Worm (Caenorhabditis elegans) whole organism, early embryonic: ENCODE data around the gene ntp-1.

ENCODE experiments used
- B0310.2 ChIP-seq: sonication (generic microtip); optimal IDR thresholded peaks from 2 replicates; lab custom pipeline; 2016; ENCODE audit warnings: mild to moderate bottlenecking, missing genetic modification characterization, missing compliant biosample characterization
- F13C5.2 ChIP-seq: sonication (generic microtip); optimal IDR thresholded peaks from 2 replicates; lab custom pipeline; 2017; ENCODE audit warnings: mild to moderate bottlenecking, missing genetic modification characterization, inconsistent platforms, missing compliant biosample characterization
- aly-1 ChIP-seq: sonication (generic microtip); optimal IDR thresholded peaks from 2 replicates; lab custom pipeline; 2016; ENCODE audit warnings: missing genetic modification characterization, missing compliant biosample characterization
- ama-1 ChIP-seq: fragments of 150-350 bp; optimal IDR thresholded peaks from 2 replicates; lab custom pipeline; 2014
- ceh-13 ChIP-seq: fragments of 200-800 bp; sonication (Bioruptor generic); optimal IDR thresholded peaks from 2 replicates; lab custom pipeline; 2018; ENCODE audit warnings: mild to moderate bottlenecking, missing genetic modification characterization, missing compliant biosample characterization
- ceh-36 ChIP-seq: sonication (generic microtip); optimal IDR thresholded peaks from 2 replicates; lab custom pipeline; 2016; ENCODE audit warnings: missing genetic modification characterization, inconsistent platforms, missing compliant biosample characterization
- ets-7 ChIP-seq: sonication (generic microtip); optimal IDR thresholded peaks from 2 replicates; lab custom pipeline; 2016; ENCODE audit warnings: missing genotype, missing genetic modification characterization, missing compliant biosample characterization
- flt-1 ChIP-seq: fragments of 200-800 bp; sonication (Bioruptor generic); IDR thresholded peaks from 2 replicates; pipeline ENCODE4 v1.3.6; 2022; ENCODE audit warnings: missing genetic modification characterization, missing compliant biosample characterization
- hmbx-1 ChIP-seq: sonication (generic microtip); optimal IDR thresholded peaks from 2 replicates; lab custom pipeline; 2016; ENCODE audit warnings: mild to moderate bottlenecking, missing genetic modification characterization, missing compliant biosample characterization
- hmg-4 ChIP-seq: fragments of 200-800 bp; sonication (Bioruptor generic); optimal IDR thresholded peaks from 2 replicates; lab custom pipeline; 2018; ENCODE audit warnings: mild to moderate bottlenecking, missing genetic modification characterization, missing compliant biosample characterization
- hnd-1 ChIP-seq: sonication (generic microtip); optimal IDR thresholded peaks from 2 replicates; lab custom pipeline; 2016; ENCODE audit warnings: missing genetic modification characterization, missing compliant biosample characterization
- pes-1 ChIP-seq: fragments of 200-800 bp; sonication (Bioruptor generic); IDR thresholded peaks from 2 replicates; pipeline ENCODE4 v1.3.6; 2022; ENCODE audit warnings: missing genetic modification reagents, missing genetic modification characterization, missing compliant biosample characterization
- scrt-1 ChIP-seq: fragments of 200-800 bp; sonication (Bioruptor generic); IDR thresholded peaks from 2 replicates; pipeline ENCODE4 v1.3.6; 2022; ENCODE audit warnings: missing genetic modification characterization, missing compliant biosample characterization
- sea-1 ChIP-seq: fragments of 200-800 bp; sonication (Bioruptor generic); conservative IDR thresholded peaks from 2 replicates; pipeline ENCODE4 v1.3.6; 2022; ENCODE audit warnings: missing genetic modification characterization, missing compliant biosample characterization
- tbx-11 ChIP-seq: fragments of 200-800 bp; sonication (Bioruptor generic); IDR thresholded peaks from 2 replicates; pipeline ENCODE4 v1.3.6; 2022; ENCODE audit warnings: missing genetic modification characterization, missing compliant biosample characterization
- tbx-37 ChIP-seq: fragments of 200-800 bp; sonication (Bioruptor generic); conservative IDR thresholded peaks from 2 replicates; pipeline ENCODE4 v1.3.6; 2022; ENCODE audit warnings: missing genetic modification reagents, missing genetic modification characterization, missing compliant biosample characterization
- tra-4 ChIP-seq: sonication (generic microtip); optimal IDR thresholded peaks from 2 replicates; lab custom pipeline; 2017; ENCODE audit warnings: missing genetic modification characterization, missing compliant biosample characterization

Gene ntp-1

ce11 chrIV:7747838-7748237 lies 46.8 kb downstream of the ntp-1 start, which contains the start of gene klo-1:
TSS of gene klo-1 (minus strand) at chrIV:7748225.
- TF ChIP-seq ceh-36 (tag; lab: Kevin White, UChicago) (no peak), F13C5.2 (tag; lab: Kevin White, UChicago) (no peak), ama-1 (lab: Kevin White, UChicago) (no peak), ets-7 (tag; lab: Kevin White, UChicago) (no peak), scrt-1 (GFP tag; lab: Robert Waterston, UW) (no peak), tbx-37 (GFP tag; lab: Robert Waterston, UW) (no peak), hmbx-1 (no peak), ceh-13 (no peak), tbx-11 (GFP tag; lab: Robert Waterston, UW) (no peak), B0310.2 (tag; lab: Kevin White, UChicago) (no peak), sea-1 (GFP tag; lab: Robert Waterston, UW) (no peak), flt-1 (GFP tag; lab: Robert Waterston, UW) (no peak), tra-4 (tag; lab: Kevin White, UChicago) (no peak), pes-1 (GFP tag; lab: Robert Waterston, UW) (no peak), aly-1 (tag; lab: Kevin White, UChicago) (no peak), hmg-4 (GFP tag; lab: Kevin White, UChicago) (no peak), hnd-1 (tag; lab: Kevin White, UChicago) (no peak)

ce11 chrIV:7743539-7743938 lies 51.1 kb downstream of the ntp-1 start, which contains the start of gene npr-35:
TSS of gene npr-35 (plus strand) at chrIV:7743839.
- no peak for TF ChIP-seq ceh-13
- no peak for TF ChIP-seq ceh-36 (tag; lab: Kevin White, UChicago)
- no peak for TF ChIP-seq hmbx-1
- TF ChIP-seq sea-1 (GFP tag; lab: Robert Waterston, UW): no peak
- no peak for TF ChIP-seq hmg-4 (GFP tag; lab: Kevin White, UChicago)
- no peak for TF ChIP-seq pes-1 (GFP tag; lab: Robert Waterston, UW)
